Fruit fly (Drosophila melanogaster) S2 (cell line): ENCODE results near the gene Sap47.

ENCODE experiments used
- CG8478 ChIP-seq: fragments of >200 bp; optimal IDR thresholded peaks from 2 replicates; lab custom pipeline; 2018
- CTCF ChIP-seq, 2 experiments: fragments of >200 bp; optimal IDR thresholded peaks; 2 replicates each; lab custom pipeline; 2018

- no peak for TF ChIP-seq CG8478 (lab: Kevin White, UChicago)
- no peak for TF ChIP-seq CTCF (optimal IDR thresholded peaks at IDR 0.05; lab: Kevin White, UChicago)
Measured at dm6 chr3R:15950843-15951242, 15.9 kb downstream of the Sap47 start, which contains the start of the genes CG31088 and CG46383.
